Fruit fly (Drosophila melanogaster) whole organism, embryonic: ENCODE results near the gene CG43446.

Experiments used
- CG11723 ChIP-seq: fragments of 200-800 bp; sonication (Bioruptor generic); optimal IDR thresholded peaks from 2 replicates; lab custom pipeline; 2017; ENCODE audit warnings: missing biosample characterization, mild to moderate bottlenecking, missing genetic modification characterization
- CG12659 ChIP-seq: fragments of 200-800 bp; sonication (Bioruptor generic); optimal IDR thresholded peaks from 3 replicates; lab custom pipeline; 2017; ENCODE audit warnings: mild to moderate bottlenecking, missing biosample characterization, missing genetic modification reagents, missing genetic modification characterization
- CG14710 ChIP-seq: fragments of 200-800 bp; sonication (Bioruptor generic); optimal IDR thresholded peaks from 3 replicates; lab custom pipeline; 2019; ENCODE audit warnings: missing biosample characterization, mild to moderate bottlenecking, missing genetic modification characterization, moderate library complexity
- CG16779 ChIP-seq: fragments of 200-800 bp; sonication (Bioruptor generic); IDR thresholded peaks from 2 replicates; pipeline ENCODE4 v1.3.6; 2022; ENCODE audit warnings: missing biosample characterization, missing genetic modification characterization
- CG8944 ChIP-seq: fragments of 200-800 bp; sonication (Bioruptor generic); optimal IDR thresholded peaks from 3 replicates; lab custom pipeline; 2016; ENCODE audit warnings: missing biosample characterization, missing genetic modification characterization
- Hr39 ChIP-seq: fragments of >200 bp; optimal IDR thresholded peaks from 2 replicates; lab custom pipeline; 2017
- Neu2 ChIP-seq: fragments of 200-800 bp; sonication (Bioruptor generic); optimal IDR thresholded peaks from 3 replicates; lab custom pipeline; 2016; ENCODE audit warnings: missing biosample characterization, missing genetic modification characterization, borderline replicate concordance
- wdn ChIP-seq: fragments of 200-800 bp; sonication (Bioruptor generic); IDR thresholded peaks from 2 replicates; pipeline ENCODE4 v1.3.6; 2022; ENCODE audit warnings: missing biosample characterization, missing genetic modification characterization

dm6 chr3R:20976649-20977048, 11.1 kb downstream of the CG43446 start:
- TF ChIP-seq CG8944 (GFP tag; lab: Kevin White, UChicago) (no peak), CG14710 (tag; lab: Kevin White, UChicago) (no peak), wdn (GFP tag; lab: Robert Waterston, UW) (0 out of 2 replicates have a peak, but pooled peaks have one; percentile 32), Hr39 (lab: Kevin White, UChicago) (no peak), Neu2 (no peak), CG16779 (GFP tag; lab: Robert Waterston, UW) (no peak), CG11723 (GFP tag; lab: Kevin White, UChicago) (no peak), CG12659 (GFP tag; lab: Kevin White, UChicago) (no peak)
